Comparison of ENCODE assay signal across 3 worm cellular contexts in genomic region chrV:9318046-9318445, ce11.
A peak's percentile ranks its signal among the peaks of the same experiment; 100 is the strongest.
TF ChIP-seq lines count a peak whose summit lies in the region.

Gene kvs-3, plus strand, starts transcription at chrV:9318311.

TF ChIP-seq in whole organism, L4 larva, 104 proteins besides CTCF, POLR2A, EP300 and RAD21 (continued from another document and continues in another):
- peak; percentile 92 for TF ChIP-seq php-3 (GFP tag; IDR thresholded peaks at IDR 0.05; lab: Robert Waterston, UW)
- peak; percentile 11 for TF ChIP-seq lin-13 (GFP tag; optimal IDR thresholded peaks at IDR 0.05; lab: Kevin White, UChicago)
- no peak for TF ChIP-seq egl-43 (GFP tag; IDR thresholded peaks at IDR 0.05; lab: Robert Waterston, UW)
- TF ChIP-seq zip-11 (GFP tag; IDR thresholded peaks at IDR 0.05; lab: Robert Waterston, UW): peak; percentile 82; the same call in 1 of the 2 replicates
- no peak for TF ChIP-seq mxl-3 (GFP tag; optimal IDR thresholded peaks at IDR 0.05; lab: Kevin White, UChicago)
- peak; percentile 82 for TF ChIP-seq ZK337.2 (GFP tag; IDR thresholded peaks at IDR 0.05; lab: Robert Waterston, UW)
- peak; percentile 93; the same call in 1 of the 2 replicates for TF ChIP-seq arid-1 (GFP tag; conservative IDR thresholded peaks at IDR 0.05; lab: Robert Waterston, UW)
- TF ChIP-seq Y105C5A.15 (GFP tag; IDR thresholded peaks at IDR 0.05; lab: Robert Waterston, UW): peak; percentile 98
- peak; percentile 75 for TF ChIP-seq dmd-6 (GFP tag; IDR thresholded peaks at IDR 0.05; lab: Robert Waterston, UW)
- no peak for TF ChIP-seq ama-1 (optimal IDR thresholded peaks at IDR 0.05; lab: Kevin White, UChicago)
- TF ChIP-seq pqm-1 (tag; optimal IDR thresholded peaks at IDR 0.05; lab: Kevin White, UChicago): no peak
- peak; percentile 75 for TF ChIP-seq dmd-9 (GFP tag; IDR thresholded peaks at IDR 0.05; lab: Robert Waterston, UW)
- TF ChIP-seq ceh-44 (GFP tag; IDR thresholded peaks at IDR 0.05; lab: Robert Waterston, UW): peak; percentile 90
- TF ChIP-seq hif-1 (tag; optimal IDR thresholded peaks at IDR 0.05; lab: Kevin White, UChicago): peak in 1 of 2 experiments; percentile 62
- TF ChIP-seq zfp-3 (GFP tag; conservative IDR thresholded peaks at IDR 0.05; lab: Robert Waterston, UW): peak; percentile 76
- TF ChIP-seq aha-1 (tag; lab: Kevin White, UChicago): peak; percentile 97
- TF ChIP-seq zip-2 (tag; optimal IDR thresholded peaks at IDR 0.05; lab: Kevin White, UChicago): peak; percentile 37
- TF ChIP-seq ZK546.5 (tag; optimal IDR thresholded peaks at IDR 0.05; lab: Kevin White, UChicago): no peak
- no peak; the same call in none of the 2 replicates for TF ChIP-seq lin-38 (GFP tag; IDR thresholded peaks at IDR 0.05; lab: Robert Waterston, UW)
- peak; percentile 20 for TF ChIP-seq F49E8.2 (tag; optimal IDR thresholded peaks at IDR 0.05; lab: Kevin White, UChicago; ENCODE audit: borderline replicate concordance)
- peak; percentile 80 for TF ChIP-seq ceh-20 (GFP tag; IDR thresholded peaks at IDR 0.05; lab: Robert Waterston, UW)
- peak; percentile 30 for TF ChIP-seq zfp-2 (tag; optimal IDR thresholded peaks at IDR 0.05; lab: Kevin White, UChicago)
- TF ChIP-seq lim-7 (GFP tag; IDR thresholded peaks at IDR 0.05; lab: Robert Waterston, UW): peak; percentile 98; the same call in 1 of the 2 replicates
- TF ChIP-seq rbr-2 (tag; optimal IDR thresholded peaks at IDR 0.05; lab: Kevin White, UChicago): peak; percentile 73
- no peak for TF ChIP-seq hlh-11 (tag; optimal IDR thresholded peaks at IDR 0.05; lab: Kevin White, UChicago)
- TF ChIP-seq tag-97 (GFP tag; IDR thresholded peaks at IDR 0.05; lab: Robert Waterston, UW): 0 out of 2 replicates have a peak, but pooled peaks have one; percentile 52
- peak; percentile 92 for TF ChIP-seq lin-1 (GFP tag; IDR thresholded peaks at IDR 0.05; lab: Robert Waterston, UW)
- TF ChIP-seq hmg-1.1 (GFP tag; IDR thresholded peaks at IDR 0.05; lab: Robert Waterston, UW): peak; percentile 91
- TF ChIP-seq madf-9 (GFP tag; conservative IDR thresholded peaks at IDR 0.05; lab: Robert Waterston, UW): peak; percentile 80
- peak; percentile 4 for TF ChIP-seq dpl-1 (GFP tag; optimal IDR thresholded peaks at IDR 0.05; lab: Kevin White, UChicago)
- peak; percentile 44 for TF ChIP-seq sdz-12 (GFP tag; optimal IDR thresholded peaks at IDR 0.05; lab: Kevin White, UChicago)
- TF ChIP-seq ceh-28 (tag; optimal IDR thresholded peaks at IDR 0.05; lab: Kevin White, UChicago): no peak
- TF ChIP-seq nhr-102 (tag; optimal IDR thresholded peaks at IDR 0.05; lab: Kevin White, UChicago): no peak
- TF ChIP-seq unc-130 (GFP tag; optimal IDR thresholded peaks at IDR 0.05; lab: Kevin White, UChicago): peak; percentile 22
- TF ChIP-seq Y75B8A.6 (GFP tag; IDR thresholded peaks at IDR 0.05; lab: Robert Waterston, UW): peak; percentile 74; the same call in 1 of the 2 replicates
- TF ChIP-seq ceh-32 (tag; optimal IDR thresholded peaks at IDR 0.05; lab: Kevin White, UChicago; ENCODE audit: poor library complexity): no peak
- TF ChIP-seq jun-1 (tag; optimal IDR thresholded peaks at IDR 0.05; lab: Kevin White, UChicago): no peak
- peak; percentile 39 for TF ChIP-seq nhr-28 (tag; optimal IDR thresholded peaks at IDR 0.05; lab: Kevin White, UChicago)
- 0 out of 2 replicates have a peak, but pooled peaks have one; percentile 76 for TF ChIP-seq daf-8 (GFP tag; IDR thresholded peaks at IDR 0.05; lab: Robert Waterston, UW)
- TF ChIP-seq unc-39 (tag; optimal IDR thresholded peaks at IDR 0.05; lab: Kevin White, UChicago): no peak
- TF ChIP-seq saeg-2 (GFP tag; IDR thresholded peaks at IDR 0.05; lab: Robert Waterston, UW): peak; percentile 82; the same call in 1 of the 2 replicates
- no peak for TF ChIP-seq mdl-1 (tag; optimal IDR thresholded peaks at IDR 0.05; lab: Kevin White, UChicago)
- TF ChIP-seq ztf-11 (tag; optimal IDR thresholded peaks at IDR 0.05; lab: Kevin White, UChicago): no peak

TF ChIP-seq in whole organism, late embryonic, 69 proteins besides CTCF, POLR2A, EP300 and RAD21 (continued from another document):
- TF ChIP-seq ttx-3 (tag; optimal IDR thresholded peaks at IDR 0.05; lab: Kevin White, UChicago): no peak
- TF ChIP-seq ceh-31 (tag; optimal IDR thresholded peaks at IDR 0.05; lab: Kevin White, UChicago): peak; percentile 19
- no peak for TF ChIP-seq T23F11.4 (GFP tag; optimal IDR thresholded peaks at IDR 0.05; lab: Kevin White, UChicago)
- TF ChIP-seq ceh-14 (tag; optimal IDR thresholded peaks at IDR 0.05; lab: Kevin White, UChicago): peak; percentile 48
- no peak for TF ChIP-seq K09A11.1 (tag; optimal IDR thresholded peaks at IDR 0.05; lab: Kevin White, UChicago; ENCODE audit: insufficient read depth)
- TF ChIP-seq che-1 (tag; optimal IDR thresholded peaks at IDR 0.05; lab: Kevin White, UChicago): peak; percentile 20
- no peak for TF ChIP-seq ceh-6 (GFP tag; optimal IDR thresholded peaks at IDR 0.05; lab: Kevin White, UChicago)
- no peak for TF ChIP-seq pax-1 (tag; optimal IDR thresholded peaks at IDR 0.05; lab: Kevin White, UChicago)
- no peak for TF ChIP-seq tbx-7 (tag; optimal IDR thresholded peaks at IDR 0.05; lab: Kevin White, UChicago)
- no peak for TF ChIP-seq ztf-16 (tag; optimal IDR thresholded peaks at IDR 0.05; lab: Kevin White, UChicago)
- no peak for TF ChIP-seq unc-3 (GFP tag; conservative IDR thresholded peaks at IDR 0.05; lab: Robert Waterston, UW)
- no peak for TF ChIP-seq unc-3 (tag; optimal IDR thresholded peaks at IDR 0.05; lab: Kevin White, UChicago)
- TF ChIP-seq pat-9 (tag; optimal IDR thresholded peaks at IDR 0.05; lab: Kevin White, UChicago): peak; percentile 43
- no peak for TF ChIP-seq unc-86 (tag; optimal IDR thresholded peaks at IDR 0.05; lab: Kevin White, UChicago)
- TF ChIP-seq ceh-34 (tag; optimal IDR thresholded peaks at IDR 0.05; lab: Kevin White, UChicago): peak; percentile 3
- TF ChIP-seq C08G9.2 (tag; optimal IDR thresholded peaks at IDR 0.05; lab: Kevin White, UChicago): peak; percentile 50
- peak; percentile 34 for TF ChIP-seq elt-2 (tag; optimal IDR thresholded peaks at IDR 0.05; lab: Kevin White, UChicago)
- TF ChIP-seq ceh-48 (tag; optimal IDR thresholded peaks at IDR 0.05; lab: Kevin White, UChicago): no peak
TF ChIP-seq in whole organism, late embryonic: peak in this region for 23.

TF ChIP-seq in whole organism, mixed stage, embryonic, 35 proteins besides CTCF, POLR2A, EP300 and RAD21 (continued from another document):
- TF ChIP-seq snpc-4 (tag; optimal IDR thresholded peaks at IDR 0.05; lab: Kevin White, UChicago) (no peak), ceh-39 (tag; optimal IDR thresholded peaks at IDR 0.05; lab: Kevin White, UChicago) (no peak), drap-1 (GFP tag; optimal IDR thresholded peaks at IDR 0.05; lab: Kevin White, UChicago) (no peak)
